Worm (Caenorhabditis elegans): ENCODE measurements around the gene npr-25.

- TF ChIP-seq fos-1 (tag; optimal IDR thresholded peaks at IDR 0.05): no peak
- TF ChIP-seq ceh-82 (tag; optimal IDR thresholded peaks at IDR 0.05): no peak
- TF ChIP-seq lin-11 (tag; optimal IDR thresholded peaks at IDR 0.05): no peak
- no peak for TF ChIP-seq elt-3 (tag; optimal IDR thresholded peaks at IDR 0.05)
- no peak for TF ChIP-seq nhr-11 (tag; optimal IDR thresholded peaks at IDR 0.05)
- no peak for TF ChIP-seq lin-13 (GFP tag; optimal IDR thresholded peaks at IDR 0.05)
These were observed 11.6 kb downstream of the npr-25 start for ce11 chrV:11341130-11341675.

All from whole organism, L2 larva.